Fruit fly (Drosophila melanogaster): ENCODE data around the gene ATPsynB.

DNA sequence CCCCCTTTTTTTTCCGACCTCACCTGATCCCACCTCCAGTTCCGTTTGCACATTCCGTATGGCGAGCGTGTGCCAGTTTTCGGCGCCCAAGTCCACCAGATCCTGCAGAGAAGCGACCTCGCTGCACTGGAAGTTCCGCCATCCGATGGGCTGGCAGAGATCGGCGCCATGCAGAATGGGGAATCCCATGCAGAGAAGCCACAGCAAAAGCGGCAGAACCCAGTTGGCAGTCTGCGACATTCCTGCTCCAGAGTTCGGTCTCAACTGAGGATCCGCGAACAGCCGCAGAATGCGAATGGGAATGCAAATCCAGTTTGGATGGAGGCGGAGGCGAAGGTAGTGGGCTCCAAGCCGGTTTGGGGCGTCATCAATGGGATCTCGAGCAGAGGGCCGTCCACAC lies 3.8 kb downstream of the ATPsynB start, which contains the start of gene CG6749:
- TF ChIP-seq tai (GFP tag; optimal IDR thresholded peaks at IDR 0.05) (no peak), fru (GFP tag; optimal IDR thresholded peaks at IDR 0.05) (no peak), Hnf4 (GFP tag; optimal IDR thresholded peaks at IDR 0.05) (no peak), dmrt93B (GFP tag; optimal IDR thresholded peaks at IDR 0.05) (no peak), Myc (optimal IDR thresholded peaks at IDR 0.05) (no peak), brk (GFP tag; optimal IDR thresholded peaks at IDR 0.05) (no peak), Hr83 (GFP tag; optimal IDR thresholded peaks at IDR 0.05; ENCODE audit: poor library complexity, severe bottlenecking) (no peak), HLH106 (tag; optimal IDR thresholded peaks at IDR 0.05) (no peak), OdsH (GFP tag; optimal IDR thresholded peaks at IDR 0.05) (no peak), Sp1 (GFP tag; optimal IDR thresholded peaks at IDR 0.05) (no peak)

Data from whole organism, wandering third instar larva.